Worm (Caenorhabditis elegans) whole organism, L1 larva: ENCODE measurements around the gene T06D4.6.
A peak's percentile ranks its signal among the peaks of the same experiment; 100 is the strongest.

Source experiments
- C04F5.9 ChIP-seq: sonication (generic microtip); optimal IDR thresholded peaks from 2 replicates; lab custom pipeline; 2016; ENCODE audit warnings: missing genetic modification characterization, missing compliant biosample characterization
- Y116A8C.19 ChIP-seq: sonication (generic microtip); optimal IDR thresholded peaks from 2 replicates; lab custom pipeline; 2016; ENCODE audit warnings: missing compliant biosample characterization, missing genetic modification characterization, borderline replicate concordance
- aha-1 ChIP-seq: fragments of 150-350 bp; optimal IDR thresholded peaks from 2 replicates; lab custom pipeline; 2014; ENCODE audit warnings: missing biosample characterization, missing genetic modification characterization
- alr-1 ChIP-seq: fragments of 200-800 bp; sonication (Bioruptor generic); optimal IDR thresholded peaks from 2 replicates; lab custom pipeline; 2018; ENCODE audit warnings: borderline replicate concordance, mild to moderate bottlenecking, missing genetic modification characterization, missing compliant biosample characterization
- ceh-88 ChIP-seq: fragments of 200-800 bp; sonication (Bioruptor generic); IDR thresholded peaks from 2 replicates; pipeline ENCODE4 v1.3.6; 2022; ENCODE audit warnings: missing genetic modification characterization, missing compliant biosample characterization
- ceh-90 ChIP-seq: sonication (generic microtip); optimal IDR thresholded peaks from 2 replicates; lab custom pipeline; 2016; ENCODE audit warnings: missing genetic modification characterization, missing compliant biosample characterization
- dpl-1 ChIP-seq, 3 experiments: fragments of 150-350 bp in 2 of 3; sonication (generic microtip) in 1 of 3; optimal IDR thresholded peaks; 2 replicates each; lab custom pipeline; 2014 to 2017; ENCODE audit warnings: missing biosample characterization in 3 of 3, missing genetic modification characterization in 3 of 3, missing genetic modification reagents in 3 of 3
- efl-1 ChIP-seq, 4 experiments: fragments of 150-350 bp; optimal IDR thresholded peaks in 3 of 4; peaks in 1 of 4; 1 replicate in 1 of 4; 2 replicates in 3 of 4; lab custom pipeline; 2014; ENCODE audit warnings: missing biosample characterization in 2 of 4, missing genetic modification characterization in 2 of 4, missing genetic modification reagents in 2 of 4
- efl-3 ChIP-seq: fragments of 200-800 bp; sonication (Bioruptor generic); optimal IDR thresholded peaks from 2 replicates; lab custom pipeline; 2018; ENCODE audit warnings: mild to moderate bottlenecking, missing genetic modification characterization, missing compliant biosample characterization
- egl-13 ChIP-seq: sonication (generic microtip); optimal IDR thresholded peaks from 2 replicates; lab custom pipeline; 2016; ENCODE audit warnings: missing genotype, missing genetic modification reagents, missing genetic modification characterization, missing compliant biosample characterization
- egl-27 ChIP-seq, 2 experiments: fragments of 150-350 bp in 1 of 2; sonication (generic microtip); optimal IDR thresholded peaks; 3 replicates each; lab custom pipeline; 2017 to 2018; ENCODE audit warnings: missing biosample characterization in 2 of 2, missing genetic modification characterization in 2 of 2, missing genetic modification reagents in 2 of 2
- elt-3 ChIP-seq, 6 experiments: fragments of 150-350 bp in 1 of 6; sonication (generic microtip); optimal IDR thresholded peaks; 2 replicates each; lab custom pipeline; 2017 to 2018; ENCODE audit warnings: missing biosample characterization in 6 of 6, missing genetic modification characterization in 6 of 6, inconsistent platforms in 1 of 6
- ets-5 ChIP-seq: fragments of 200-800 bp; sonication (Bioruptor generic); IDR thresholded peaks from 2 replicates; pipeline ENCODE4 v1.3.6; 2022; ENCODE audit warnings: missing genetic modification characterization, missing compliant biosample characterization
- fkh-8 ChIP-seq: sonication (generic microtip); optimal IDR thresholded peaks from 2 replicates; lab custom pipeline; 2016; ENCODE audit warnings: mild to moderate bottlenecking, missing genetic modification characterization, missing compliant biosample characterization
- hlh-4 ChIP-seq: sonication (generic microtip); optimal IDR thresholded peaks from 2 replicates; lab custom pipeline; 2016; ENCODE audit warnings: mild to moderate bottlenecking, missing genetic modification characterization, missing compliant biosample characterization
- isw-1 ChIP-seq: fragments of 200-800 bp; sonication (Bioruptor generic); IDR thresholded peaks from 2 replicates; pipeline ENCODE4 v1.3.6; 2022; ENCODE audit warnings: missing genetic modification characterization, missing compliant biosample characterization
- lin-13 ChIP-seq: fragments of 150-350 bp; optimal IDR thresholded peaks from 2 replicates; lab custom pipeline; 2014; ENCODE audit warnings: missing biosample characterization, missing genetic modification reagents, missing genetic modification characterization
- lin-14 ChIP-seq: fragments of 200-800 bp; sonication (Bioruptor generic); optimal IDR thresholded peaks from 2 replicates; lab custom pipeline; 2018; ENCODE audit warnings: mild to moderate bottlenecking, missing genetic modification characterization, moderate library complexity, missing compliant biosample characterization
- lin-15B ChIP-seq: fragments of 150-350 bp; sonication (generic microtip); optimal IDR thresholded peaks from 3 replicates; lab custom pipeline; 2014; ENCODE audit warnings: missing biosample characterization, missing genetic modification characterization
- lin-35 ChIP-seq, 2 experiments: fragments of 150-350 bp; optimal IDR thresholded peaks; 2 replicates each; lab custom pipeline; 2014; ENCODE audit warnings: missing biosample characterization in 2 of 2, missing genetic modification characterization in 2 of 2, missing genetic modification reagents in 2 of 2
- lir-3 ChIP-seq: sonication (generic microtip); optimal IDR thresholded peaks from 2 replicates; lab custom pipeline; 2016; ENCODE audit warnings: mild to moderate bottlenecking, missing genetic modification characterization, moderate library complexity, missing compliant biosample characterization; ENCODE audit not compliant: poor library complexity
- lsy-2 ChIP-seq, 2 experiments: fragments of 150-350 bp; optimal IDR thresholded peaks; 2 replicates each; lab custom pipeline; 2014; ENCODE audit warnings: missing biosample characterization in 2 of 2, missing genetic modification characterization in 2 of 2
- mdl-1 ChIP-seq, 2 experiments: fragments of 150-350 bp; optimal IDR thresholded peaks; 2 replicates each; lab custom pipeline; 2014 to 2017; ENCODE audit warnings: missing biosample characterization in 2 of 2, missing genetic modification characterization in 2 of 2, inconsistent platforms in 1 of 2
- nhr-20 ChIP-seq: sonication (generic microtip); optimal IDR thresholded peaks from 2 replicates; lab custom pipeline; 2016; ENCODE audit warnings: mild to moderate bottlenecking, missing genetic modification characterization, missing compliant biosample characterization
- nhr-237 ChIP-seq: fragments of 150-350 bp; optimal IDR thresholded peaks from 2 replicates; lab custom pipeline; 2014; ENCODE audit warnings: missing biosample characterization, missing genetic modification characterization
- nhr-28 ChIP-seq: fragments of 150-350 bp; optimal IDR thresholded peaks from 2 replicates; lab custom pipeline; 2014; ENCODE audit warnings: missing biosample characterization, missing genetic modification characterization
- nhr-47 ChIP-seq: sonication (generic microtip); optimal IDR thresholded peaks from 2 replicates; lab custom pipeline; 2016; ENCODE audit warnings: mild to moderate bottlenecking, missing genetic modification characterization, moderate library complexity, missing compliant biosample characterization
- nhr-85 ChIP-seq: sonication (generic microtip); peaks from one replicate; lab custom pipeline; 2016; ENCODE audit warnings: missing genetic modification characterization, inconsistent platforms, missing compliant biosample characterization
- nhr-90 ChIP-seq: sonication (generic microtip); optimal IDR thresholded peaks from 2 replicates; lab custom pipeline; 2016; ENCODE audit warnings: mild to moderate bottlenecking, missing genetic modification characterization, missing compliant biosample characterization; ENCODE audit not compliant: poor library complexity
- rnt-1 ChIP-seq: sonication (generic microtip); optimal IDR thresholded peaks from 2 replicates; lab custom pipeline; 2016; ENCODE audit warnings: mild to moderate bottlenecking, missing genetic modification characterization, moderate library complexity, missing compliant biosample characterization
- snpc-4 ChIP-seq: fragments of 150-350 bp; optimal IDR thresholded peaks from 2 replicates; lab custom pipeline; 2014; ENCODE audit warnings: missing biosample characterization, missing genetic modification characterization
- unc-30 ChIP-seq: sonication (generic microtip); optimal IDR thresholded peaks from 2 replicates; lab custom pipeline; 2017; ENCODE audit warnings: missing biosample characterization, missing genetic modification characterization
- unc-98 ChIP-seq: fragments of 200-800 bp; sonication (Bioruptor generic); IDR thresholded peaks from 2 replicates; pipeline ENCODE4 v1.3.6; 2022; ENCODE audit warnings: missing genetic modification characterization, missing compliant biosample characterization
- zag-1 ChIP-seq: fragments of 150-350 bp; optimal IDR thresholded peaks from 2 replicates; lab custom pipeline; 2014; ENCODE audit warnings: missing biosample characterization, missing genetic modification characterization
- ztf-4 ChIP-seq: fragments of 150-350 bp; optimal IDR thresholded peaks from 2 replicates; lab custom pipeline; 2014; ENCODE audit warnings: missing biosample characterization, missing genetic modification characterization

Gene T06D4.6

DNA sequence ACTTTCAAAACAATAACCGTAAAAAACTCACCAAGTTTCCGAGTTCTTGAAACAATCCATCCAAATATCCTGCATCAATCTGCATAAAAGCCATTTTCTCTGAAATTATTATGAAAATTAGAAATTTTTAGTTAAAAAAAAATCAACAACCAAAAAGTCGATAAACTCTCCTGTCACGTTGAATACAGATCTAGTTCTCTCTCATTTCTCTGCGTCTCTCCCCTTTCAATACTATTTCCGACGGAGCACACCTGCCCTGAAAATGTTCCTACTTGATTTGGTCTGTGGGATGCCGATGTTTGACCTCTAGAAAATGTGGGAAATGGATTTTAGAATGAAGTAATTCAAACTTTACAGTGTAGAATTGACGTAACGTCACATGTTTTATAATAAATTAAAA is at the start of gene T06D4.6:
Gene T06D4.6 (minus strand): TSS at position 101 of the 400 bp plus-strand sequence.
- no peak for TF ChIP-seq C04F5.9 (tag; lab: Kevin White, UChicago)
- TF ChIP-seq unc-30 (tag; lab: Kevin White, UChicago) = no peak
- no peak for TF ChIP-seq nhr-90
- TF ChIP-seq dpl-1 (GFP tag; optimal IDR thresholded peaks at IDR 0.05; lab: Kevin White, UChicago) = no peak
- no peak for TF ChIP-seq Y116A8C.19
- no peak for TF ChIP-seq ceh-90 (tag; lab: Kevin White, UChicago)
- TF ChIP-seq nhr-20 (tag; lab: Kevin White, UChicago) = no peak
- TF ChIP-seq lin-15B (tag; lab: Kevin White, UChicago) = no peak
- no peak for TF ChIP-seq nhr-47 (tag; lab: Kevin White, UChicago)
- TF ChIP-seq hlh-4 (tag; lab: Kevin White, UChicago) = no peak
- no peak for TF ChIP-seq nhr-85
- no peak for TF ChIP-seq mdl-1 (tag; optimal IDR thresholded peaks at IDR 0.05; lab: Kevin White, UChicago)
- TF ChIP-seq nhr-237 = no peak
- no peak for TF ChIP-seq egl-27 (tag; optimal IDR thresholded peaks at IDR 0.05; lab: Kevin White, UChicago)
- TF ChIP-seq efl-1 (optimal IDR thresholded peaks at IDR 0.05; lab: Kevin White, UChicago) = no peak
- no peak for TF ChIP-seq efl-1 (GFP tag; optimal IDR thresholded peaks at IDR 0.05 in 1 of 2; lab: Kevin White, UChicago)
- no peak for TF ChIP-seq fkh-8
- TF ChIP-seq lin-13 (GFP tag; lab: Kevin White, UChicago) = no peak
- TF ChIP-seq nhr-28 (tag; lab: Kevin White, UChicago) = no peak
- no peak for TF ChIP-seq ets-5 (GFP tag; lab: Robert Waterston, UW)
- TF ChIP-seq elt-3 (tag; optimal IDR thresholded peaks at IDR 0.05; lab: Kevin White, UChicago) = no peak
- TF ChIP-seq, all 84 proteins: peak for 0

DNA sequence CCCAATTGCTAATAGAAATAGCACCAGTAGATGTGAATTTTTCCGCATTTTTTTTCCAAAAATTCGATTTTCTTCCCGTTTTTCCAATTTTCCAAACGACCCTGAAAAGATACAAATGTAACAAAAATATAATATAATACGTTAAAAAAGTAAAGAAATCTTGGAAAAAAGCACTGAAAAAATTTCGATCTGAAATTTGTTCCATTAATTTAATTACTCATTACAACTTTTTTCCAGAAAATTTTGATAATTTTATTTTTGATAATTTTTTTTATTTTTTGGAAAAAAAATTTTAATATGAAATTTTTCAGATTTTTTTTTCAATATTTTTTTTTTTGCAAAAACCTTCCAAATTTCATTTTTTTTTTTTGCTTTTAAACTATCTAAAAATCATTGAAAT is 49.0 kb upstream of the T06D4.6 start, which contains the start of gene skpo-2:
Gene skpo-2 (minus strand): TSS at position 101 of the 400 bp plus-strand sequence.
- TF ChIP-seq aha-1 (tag; lab: Kevin White, UChicago) = no peak
- TF ChIP-seq rnt-1 (tag; lab: Kevin White, UChicago) = no peak
- TF ChIP-seq ceh-90 (tag; lab: Kevin White, UChicago) = no peak
- TF ChIP-seq lin-35 (GFP tag; optimal IDR thresholded peaks at IDR 0.05; lab: Kevin White, UChicago) = no peak
- no peak for TF ChIP-seq zag-1 (tag; lab: Kevin White, UChicago)
- TF ChIP-seq lsy-2 (tag; optimal IDR thresholded peaks at IDR 0.05; lab: Kevin White, UChicago) = no peak
- TF ChIP-seq alr-1 (tag; lab: Kevin White, UChicago) = no peak
- TF ChIP-seq ztf-4 (tag; lab: Kevin White, UChicago) = no peak
- no peak for TF ChIP-seq egl-13 (tag; lab: Kevin White, UChicago)
- TF ChIP-seq nhr-237 = no peak
- no peak for TF ChIP-seq efl-3 (GFP tag; lab: Kevin White, UChicago)
- no peak for TF ChIP-seq isw-1
- no peak for TF ChIP-seq mdl-1 (tag; optimal IDR thresholded peaks at IDR 0.05; lab: Kevin White, UChicago)
- no peak for TF ChIP-seq ceh-88 (GFP tag; lab: Robert Waterston, UW)
- no peak for TF ChIP-seq efl-1 (optimal IDR thresholded peaks at IDR 0.05; lab: Kevin White, UChicago)
- TF ChIP-seq efl-1 (GFP tag; optimal IDR thresholded peaks at IDR 0.05 in 1 of 2; lab: Kevin White, UChicago) = no peak
- TF ChIP-seq lir-3 (tag; lab: Kevin White, UChicago) = no peak
- TF ChIP-seq, all 84 proteins: peak for 0

DNA sequence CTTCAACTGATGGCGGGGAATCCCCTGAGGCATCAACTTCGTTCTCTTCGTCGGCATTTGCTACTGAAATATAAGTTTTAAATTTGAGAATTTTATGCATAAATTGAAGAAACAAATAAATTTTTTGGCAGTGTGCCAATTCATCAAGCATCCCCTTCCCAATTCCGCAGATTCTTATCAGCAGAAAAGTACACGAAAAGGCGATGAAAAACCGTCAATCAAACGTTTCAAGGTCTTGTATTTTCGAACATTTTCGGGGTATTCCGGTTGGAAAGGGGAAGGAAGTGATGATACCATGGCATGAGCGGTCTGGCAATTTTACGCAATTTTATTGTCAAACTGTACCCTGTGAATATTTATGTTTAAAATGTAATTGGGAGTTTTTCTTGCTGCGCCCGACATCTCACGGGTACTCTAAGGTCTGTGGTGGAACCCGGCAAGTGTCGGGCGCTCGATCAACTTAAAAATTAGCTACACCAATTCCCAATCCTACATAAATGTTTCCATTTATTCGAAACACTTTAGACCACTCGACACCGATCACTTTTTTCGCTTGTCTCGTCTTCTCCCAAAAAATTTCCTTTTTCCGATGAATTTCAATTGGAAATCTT is 47.6 kb upstream of the T06D4.6 start:
- TF ChIP-seq lin-14 (GFP tag; lab: Kevin White, UChicago) (peak; percentile 37), unc-98 (GFP tag; lab: Robert Waterston, UW) (no peak), snpc-4 (tag; lab: Kevin White, UChicago) (peak; percentile 75)
- TF ChIP-seq, all 84 proteins: peak for 2
